Fruit fly (Drosophila melanogaster) whole organism, adult: ENCODE data around the gene Osi18.

Experiments used
- CG11617 ChIP-seq: fragments of 200-800 bp; sonication (Bioruptor generic); optimal IDR thresholded peaks from 2 replicates; lab custom pipeline; 2017; ENCODE audit warnings: mild to moderate bottlenecking, missing biosample characterization, missing genetic modification reagents, missing genetic modification characterization
- CG12768 ChIP-seq: fragments of 200-800 bp; sonication (Bioruptor generic); optimal IDR thresholded peaks from 2 replicates; lab custom pipeline; 2017; ENCODE audit warnings: missing biosample characterization, missing genetic modification characterization, mild to moderate bottlenecking, moderate library complexity, missing genetic modification reagents
- CG14711 ChIP-seq: fragments of 200-800 bp; sonication (Bioruptor generic); optimal IDR thresholded peaks from 2 replicates; lab custom pipeline; 2018; ENCODE audit warnings: missing biosample characterization, mild to moderate bottlenecking, missing genetic modification characterization, moderate library complexity
- CG1620 ChIP-seq: fragments of 200-800 bp; sonication (Bioruptor generic); optimal IDR thresholded peaks from 2 replicates; lab custom pipeline; 2016; ENCODE audit warnings: missing biosample characterization, missing genetic modification characterization
- CG33017 ChIP-seq: fragments of 200-800 bp; sonication (Bioruptor generic); optimal IDR thresholded peaks from 2 replicates; lab custom pipeline; 2018; ENCODE audit warnings: missing biosample characterization, mild to moderate bottlenecking, missing genetic modification characterization, moderate library complexity
- CG5204 ChIP-seq: fragments of 200-800 bp; sonication (Bioruptor generic); optimal IDR thresholded peaks from 2 replicates; lab custom pipeline; 2016; ENCODE audit warnings: missing biosample characterization, missing genetic modification characterization
- CG7045 ChIP-seq: fragments of 200-800 bp; sonication (Bioruptor generic); optimal IDR thresholded peaks from 2 replicates; lab custom pipeline; 2017; ENCODE audit warnings: missing biosample characterization, mild to moderate bottlenecking, missing genetic modification characterization
- CG7101 ChIP-seq: fragments of 200-800 bp; sonication (Bioruptor generic); optimal IDR thresholded peaks from 2 replicates; lab custom pipeline; 2018; ENCODE audit warnings: missing biosample characterization, mild to moderate bottlenecking, missing genetic modification characterization, moderate library complexity
- Clk ChIP-seq: fragments of 200-800 bp; sonication (Bioruptor generic); optimal IDR thresholded peaks from 2 replicates; lab custom pipeline; 2017; ENCODE audit warnings: missing biosample characterization, missing genetic modification characterization
- Crg-1 ChIP-seq: fragments of 200-800 bp; sonication (Bioruptor generic); optimal IDR thresholded peaks from 2 replicates; lab custom pipeline; 2016; ENCODE audit warnings: missing biosample characterization, missing genetic modification characterization
- Hr96 ChIP-seq: fragments of 200-800 bp; sonication (Bioruptor generic); optimal IDR thresholded peaks from 2 replicates; lab custom pipeline; 2016; ENCODE audit warnings: missing biosample characterization, missing genetic modification characterization
- Mnt ChIP-seq: fragments of 200-800 bp; sonication (Bioruptor generic); optimal IDR thresholded peaks from 2 replicates; lab custom pipeline; 2016; ENCODE audit warnings: missing biosample characterization, mild to moderate bottlenecking, missing genetic modification characterization
- bab1 ChIP-seq: fragments of 200-800 bp; sonication (Bioruptor generic); optimal IDR thresholded peaks from 3 replicates; lab custom pipeline; 2019; ENCODE audit warnings: missing biosample characterization, mild to moderate bottlenecking, missing genetic modification characterization, moderate library complexity
- cic ChIP-seq: fragments of 200-800 bp; sonication (Bioruptor generic); optimal IDR thresholded peaks from 2 replicates; lab custom pipeline; 2017; ENCODE audit warnings: missing biosample characterization, mild to moderate bottlenecking, missing genetic modification characterization, moderate library complexity
- cnc ChIP-seq, 2 experiments: fragments of >200 bp; optimal IDR thresholded peaks; 2 replicates each; lab custom pipeline; 2017
- kay ChIP-seq: fragments of 200-800 bp; sonication (Bioruptor generic); peaks from one replicate; lab custom pipeline; 2016; ENCODE audit warnings: missing biosample characterization, missing genetic modification characterization, borderline replicate concordance
- ovo ChIP-seq: fragments of 200-800 bp; sonication (Bioruptor generic); optimal IDR thresholded peaks from 2 replicates; lab custom pipeline; 2016; ENCODE audit warnings: missing biosample characterization, missing genetic modification characterization
- pad ChIP-seq: fragments of 200-800 bp; sonication (Bioruptor generic); optimal IDR thresholded peaks from 3 replicates; lab custom pipeline; 2017; ENCODE audit warnings: missing biosample characterization, missing genetic modification characterization, mild to moderate bottlenecking, moderate library complexity, missing genetic modification reagents
- tj ChIP-seq: fragments of 200-800 bp; sonication (Bioruptor generic); optimal IDR thresholded peaks from 3 replicates; lab custom pipeline; 2017; ENCODE audit warnings: missing biosample characterization, mild to moderate bottlenecking, missing genetic modification characterization, moderate library complexity
- toe ChIP-seq: fragments of 200-800 bp; sonication (Bioruptor generic); optimal IDR thresholded peaks from 2 replicates; lab custom pipeline; 2016; ENCODE audit warnings: missing biosample characterization, missing genetic modification characterization

Gene Osi18

DNA sequence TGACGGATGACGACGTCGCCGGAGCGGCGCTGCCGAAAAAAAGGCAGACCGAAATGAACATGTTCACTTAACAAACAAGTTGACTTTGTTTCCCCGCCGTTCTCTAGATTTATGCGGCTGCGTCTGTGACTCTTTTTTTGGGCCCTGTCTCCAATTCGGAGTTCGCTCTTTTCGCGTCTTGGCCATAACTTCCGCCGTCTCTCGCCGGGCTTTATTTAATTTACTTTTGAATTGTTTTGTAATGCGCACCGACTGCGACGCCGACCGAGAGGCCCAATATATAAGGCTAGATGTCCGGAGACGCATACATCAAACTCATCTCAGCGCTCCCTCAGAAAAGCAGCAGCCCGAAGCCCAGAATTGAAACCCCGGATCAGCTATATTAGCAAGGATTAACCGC lies 31.2 kb upstream of the Osi18 start, which contains the start of gene Osi14:
Gene Osi14 (plus strand): TSS at position 301 of the 400 bp plus-strand sequence.
- TF ChIP-seq CG33017 (tag; lab: Kevin White, UChicago), result no peak
- no peak for TF ChIP-seq Crg-1 (GFP tag; lab: Kevin White, UChicago)
- no peak for TF ChIP-seq Mnt
- TF ChIP-seq Clk, result no peak
- TF ChIP-seq cic (GFP tag; lab: Kevin White, UChicago), result no peak
- no peak for TF ChIP-seq CG7045 (GFP tag; lab: Kevin White, UChicago)
- no peak for TF ChIP-seq CG14711 (tag; lab: Kevin White, UChicago)
- TF ChIP-seq pad (GFP tag; lab: Kevin White, UChicago), result no peak
- no peak for TF ChIP-seq toe
- TF ChIP-seq CG12768, result no peak
- no peak for TF ChIP-seq CG7101
- TF ChIP-seq CG11617, result no peak
- no peak for TF ChIP-seq tj (GFP tag; lab: Kevin White, UChicago)
- TF ChIP-seq CG5204 (GFP tag; lab: Kevin White, UChicago), result no peak
- no peak for TF ChIP-seq CG1620 (GFP tag; lab: Kevin White, UChicago)

DNA sequence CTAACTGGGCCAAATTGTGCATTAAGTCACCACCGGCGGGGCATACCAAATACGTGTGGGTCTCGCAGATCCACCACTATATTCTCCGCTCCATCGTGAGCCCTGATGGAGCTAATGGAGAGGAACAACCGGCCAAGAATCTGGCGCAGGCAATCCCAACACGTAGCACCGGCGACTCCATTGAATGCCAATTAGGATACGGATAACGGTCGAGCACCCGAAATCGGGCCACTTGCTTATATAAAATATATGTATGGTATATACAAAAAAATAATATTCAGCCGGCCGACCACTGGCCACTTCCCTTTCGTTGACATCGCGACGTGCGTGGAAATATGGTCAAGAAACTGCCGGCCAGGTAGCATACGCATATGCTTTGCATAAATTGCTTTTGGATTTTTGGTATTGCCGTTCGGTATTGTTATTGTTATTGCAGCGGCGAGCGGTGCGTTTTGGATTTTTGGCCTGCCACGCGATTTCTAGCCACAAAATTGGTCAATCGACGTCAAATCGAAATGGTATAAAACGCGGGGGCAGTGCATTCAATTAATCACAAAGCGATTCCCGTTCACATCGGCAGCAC lies 28.7 kb upstream of the Osi18 start, which contains the start of gene Osi15:
Gene Osi15 (plus strand): TSS at position 548 of the 583 bp plus-strand sequence.
- TF ChIP-seq Crg-1 (GFP tag; lab: Kevin White, UChicago), result no peak
- TF ChIP-seq Clk, result no peak
- TF ChIP-seq Mnt, result no peak
- no peak for TF ChIP-seq ovo (GFP tag; lab: Kevin White, UChicago)
- TF ChIP-seq CG1620 (GFP tag; lab: Kevin White, UChicago), result no peak
- TF ChIP-seq CG33017 (tag; lab: Kevin White, UChicago), result no peak
- TF ChIP-seq CG14711 (tag; lab: Kevin White, UChicago), result no peak
- no peak for TF ChIP-seq kay (GFP tag; lab: Kevin White, UChicago)
- TF ChIP-seq Hr96 (GFP tag; lab: Kevin White, UChicago), result no peak
- TF ChIP-seq pad (GFP tag; lab: Kevin White, UChicago), result no peak
- no peak for TF ChIP-seq CG7045 (GFP tag; lab: Kevin White, UChicago)

DNA sequence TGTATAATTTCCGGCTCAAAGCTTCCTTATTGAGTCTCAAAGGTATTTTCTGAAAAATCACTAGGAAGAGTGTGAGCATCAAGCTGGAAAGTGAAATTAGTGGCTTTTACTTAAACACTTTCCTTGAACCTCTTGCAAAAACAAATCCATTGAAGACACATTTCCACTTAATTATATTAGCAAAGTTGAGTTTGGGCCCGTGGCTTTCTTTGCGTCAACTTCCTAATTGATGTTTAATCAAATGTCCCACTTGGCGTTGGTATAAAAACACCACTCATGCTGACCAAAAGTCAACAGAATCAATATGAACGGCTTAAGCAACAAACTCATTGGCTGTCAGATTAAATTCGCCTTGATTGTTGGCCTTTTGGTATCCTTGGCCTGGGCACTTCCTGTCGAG lies 26.3 kb upstream of the Osi18 start, which contains the start of gene CG46396:
Gene CG46396 (plus strand): TSS at position 301 of the 400 bp plus-strand sequence.
- TF ChIP-seq Hr96 (GFP tag; lab: Kevin White, UChicago), result no peak

DNA sequence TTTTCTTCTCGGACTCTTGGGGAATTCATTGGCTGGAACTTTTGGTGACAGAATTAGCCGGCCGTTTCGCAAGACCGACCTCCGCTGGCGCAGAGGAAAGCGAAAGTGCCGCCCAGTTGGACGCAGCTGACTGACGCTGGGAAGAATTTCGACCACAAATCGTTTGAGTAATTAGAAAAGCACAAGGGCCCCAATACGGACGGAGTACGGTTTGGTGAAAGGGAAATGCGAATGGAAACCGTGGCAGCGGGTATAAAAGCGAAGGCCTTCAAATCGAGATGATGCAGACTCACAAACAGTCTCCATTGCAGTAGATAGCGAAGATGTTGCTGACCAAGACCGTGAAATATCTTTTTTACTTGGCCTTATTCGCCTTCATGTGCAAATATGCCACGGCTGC lies 25.1 kb upstream of the Osi18 start, which contains the start of gene Osi16:
Gene Osi16 (plus strand): TSS at position 301 of the 400 bp plus-strand sequence.
- TF ChIP-seq CG12768 (no peak), Crg-1 (GFP tag; lab: Kevin White, UChicago) (no peak), ovo (GFP tag; lab: Kevin White, UChicago) (no peak), CG1620 (GFP tag; lab: Kevin White, UChicago) (no peak), Hr96 (GFP tag; lab: Kevin White, UChicago) (no peak), CG7045 (GFP tag; lab: Kevin White, UChicago) (no peak), tj (GFP tag; lab: Kevin White, UChicago) (no peak), cic (GFP tag; lab: Kevin White, UChicago) (no peak), CG33017 (tag; lab: Kevin White, UChicago) (no peak), CG11617 (no peak), Clk (no peak)

DNA sequence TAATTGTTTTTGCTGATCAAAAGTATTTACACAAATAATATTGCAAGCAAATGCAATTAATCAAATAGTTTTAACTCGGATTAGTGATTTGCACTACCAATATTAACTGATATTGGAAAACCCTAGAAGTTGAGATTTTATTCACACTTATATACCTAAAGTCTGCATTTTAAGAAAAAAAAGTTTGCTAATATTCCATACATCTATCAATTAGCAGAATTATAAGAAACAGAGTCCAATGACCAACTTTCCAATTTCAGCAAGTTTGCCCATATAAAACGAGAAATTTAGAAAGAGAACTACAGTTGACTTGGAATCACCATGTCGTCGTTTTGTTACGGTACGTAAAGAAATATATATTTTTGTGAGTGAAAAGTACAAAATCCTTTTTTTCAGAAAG lies 23.5 kb upstream of the Osi18 start, which contains the start of gene CG46026:
Gene CG46026 (plus strand): TSS at position 301 of the 400 bp plus-strand sequence.
- TF ChIP-seq CG12768 (no peak), Crg-1 (GFP tag; lab: Kevin White, UChicago) (no peak), cnc (optimal IDR thresholded peaks at IDR 0.05; lab: Kevin White, UChicago) (no peak), Mnt (no peak), CG14711 (tag; lab: Kevin White, UChicago) (no peak), toe (no peak), CG7045 (GFP tag; lab: Kevin White, UChicago) (no peak), CG7101 (no peak), bab1 (GFP tag; lab: Kevin White, UChicago) (no peak)

DNA sequence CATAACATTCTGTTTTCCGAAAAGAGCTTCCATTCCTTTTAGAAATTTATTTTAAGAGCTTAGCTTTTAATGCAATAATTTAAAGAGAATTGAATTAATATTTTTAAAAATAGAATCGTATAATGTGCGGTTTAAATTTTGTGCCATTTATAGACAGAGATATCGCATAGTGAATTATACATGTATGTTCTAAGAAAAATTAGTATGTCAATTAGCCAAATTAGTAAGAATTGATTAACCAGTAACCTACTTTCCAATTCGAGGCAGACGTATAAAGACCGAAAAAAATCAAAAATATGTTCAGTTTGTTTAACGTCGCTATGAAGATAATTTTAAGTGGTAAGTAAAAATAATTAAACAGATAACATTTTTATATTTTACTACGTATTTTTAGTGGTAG lies 20.4 kb upstream of the Osi18 start, which contains the start of gene CG31560:
Gene CG31560 (plus strand): TSS at position 301 of the 400 bp plus-strand sequence.
- TF ChIP-seq CG7045 (GFP tag; lab: Kevin White, UChicago), result no peak

DNA sequence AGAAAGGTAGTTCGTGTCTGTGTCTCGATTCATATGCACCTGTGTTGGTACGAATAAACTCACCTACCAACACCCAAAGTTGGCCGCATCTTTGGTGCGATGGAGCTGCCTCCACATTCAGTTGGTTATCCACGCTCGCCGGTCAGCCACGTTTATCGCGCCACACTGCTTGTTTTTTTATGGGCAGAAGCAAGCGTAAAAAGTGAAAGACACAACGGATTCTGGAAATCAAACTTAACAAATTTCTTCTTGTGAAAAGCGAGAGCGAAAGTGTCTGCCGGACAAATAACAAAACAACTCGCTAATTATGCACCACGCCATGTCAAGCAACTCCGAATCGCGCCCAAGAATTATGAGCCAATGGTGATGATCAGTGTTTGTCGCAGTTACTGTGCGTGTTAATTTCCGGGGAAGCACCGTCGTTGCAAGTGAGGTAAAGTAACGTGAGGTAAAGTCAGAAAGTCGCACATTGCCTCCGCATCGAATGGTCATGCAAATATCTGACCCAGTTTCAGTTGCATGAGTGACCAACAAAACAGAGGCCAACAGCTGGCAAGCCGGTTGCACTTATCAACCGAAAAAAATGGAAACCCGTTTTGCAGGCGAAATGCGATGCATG lies 18.3 kb upstream of the Osi18 start, which contains the start of gene Osi17:
Gene Osi17 (plus strand): TSS at position 132 of the 619 bp plus-strand sequence.
- TF ChIP-seq CG12768 (no peak), pad (GFP tag; lab: Kevin White, UChicago) (no peak), Mnt (no peak), Hr96 (GFP tag; lab: Kevin White, UChicago) (no peak), Clk (no peak), cic (GFP tag; lab: Kevin White, UChicago) (no peak), CG7101 (no peak), tj (GFP tag; lab: Kevin White, UChicago) (no peak)
